Worm (Caenorhabditis elegans) whole organism, late embryonic: ENCODE data around the gene tin-9.1.

ENCODE experiments used
- ceh-6 ChIP-seq: fragments of 200-800 bp; sonication (Bioruptor generic); optimal IDR thresholded peaks from 2 replicates; lab custom pipeline; 2018; ENCODE audit warnings: mild to moderate bottlenecking, missing genetic modification characterization, missing compliant biosample characterization
- dve-1 ChIP-seq: sonication (generic microtip); optimal IDR thresholded peaks from 2 replicates; lab custom pipeline; 2017; ENCODE audit warnings: antibody characterized with exemption, mild to moderate bottlenecking, missing genetic modification characterization, missing compliant biosample characterization
- mec-3 ChIP-seq: sonication (generic microtip); optimal IDR thresholded peaks from 2 replicates; lab custom pipeline; 2016; ENCODE audit warnings: borderline replicate concordance, missing genetic modification characterization, missing compliant biosample characterization

- TF ChIP-seq dve-1 (no peak), mec-3 (no peak), ceh-6 (GFP tag; lab: Kevin White, UChicago) (no peak)
Measured at ce11 chrIV:7046641-7047361, 2.4 kb upstream of the tin-9.1 start.
